Worm (Caenorhabditis elegans): ENCODE measurements around the gene txt-13.

DNA sequence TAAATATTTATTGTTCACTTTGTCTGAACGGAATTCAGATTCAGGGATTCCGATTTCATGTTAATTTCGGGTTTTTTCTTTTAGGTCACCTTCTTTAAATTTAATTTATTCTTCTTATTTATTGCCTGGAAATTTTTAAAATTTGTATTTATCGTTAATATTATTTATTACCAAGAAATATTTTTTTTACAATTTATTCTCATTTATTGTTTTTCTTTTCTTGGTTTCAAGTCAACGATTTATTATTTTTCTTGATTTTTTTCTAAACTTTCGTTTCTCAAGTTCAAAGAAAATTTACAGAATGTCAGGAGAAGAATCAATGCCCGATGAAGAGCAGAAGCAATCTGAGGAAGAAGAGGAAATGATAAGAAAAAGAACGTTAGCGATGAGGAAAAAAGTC lies 17.3 kb downstream of the txt-13 start, which contains the start of gene crn-3:
- TF ChIP-seq fkh-10 (GFP tag; optimal IDR thresholded peaks at IDR 0.05): no peak
- TF ChIP-seq ceh-2 (tag; optimal IDR thresholded peaks at IDR 0.05): no peak
